Worm (Caenorhabditis elegans): ENCODE results near the gene osm-6.

osm-6 gene

ce11 chrV:11940329-11940728 is 13.1 kb upstream of the osm-6 start:
- no peak for TF ChIP-seq zag-1 (tag; optimal IDR thresholded peaks at IDR 0.05)
- no peak for TF ChIP-seq elt-3 (tag; optimal IDR thresholded peaks at IDR 0.05)
- no peak for TF ChIP-seq snpc-4 (tag; optimal IDR thresholded peaks at IDR 0.05)
- TF ChIP-seq ceh-82 (tag; optimal IDR thresholded peaks at IDR 0.05): no peak
- TF ChIP-seq tbx-2 (tag; optimal IDR thresholded peaks at IDR 0.05): no peak
- no peak for TF ChIP-seq pha-4 (tag; optimal IDR thresholded peaks at IDR 0.05)
- TF ChIP-seq nhr-25 (tag; optimal IDR thresholded peaks at IDR 0.05): no peak
- TF ChIP-seq nhr-23 (tag; optimal IDR thresholded peaks at IDR 0.05): no peak
- TF ChIP-seq mdl-1 (tag; optimal IDR thresholded peaks at IDR 0.05): no peak
- no peak for TF ChIP-seq hmg-11 (tag; optimal IDR thresholded peaks at IDR 0.05)
- no peak for TF ChIP-seq sea-2 (GFP tag; optimal IDR thresholded peaks at IDR 0.05)
- no peak for TF ChIP-seq nhr-67 (tag; optimal IDR thresholded peaks at IDR 0.05)
- TF ChIP-seq jun-1 (tag; optimal IDR thresholded peaks at IDR 0.05): no peak
- TF ChIP-seq nhr-11 (tag; optimal IDR thresholded peaks at IDR 0.05): no peak
- no peak for TF ChIP-seq eor-1 (tag; optimal IDR thresholded peaks at IDR 0.05)
- TF ChIP-seq nhr-12 (tag; optimal IDR thresholded peaks at IDR 0.05): no peak
- TF ChIP-seq fkh-2 (tag; optimal IDR thresholded peaks at IDR 0.05): no peak

ce11 chrV:11937710-11938109 is 10.5 kb upstream of the osm-6 start, which contains the start of gene gpla-1:
gpla-1 (minus strand) TSS chrV:11937810.
- no peak for TF ChIP-seq ama-1 (optimal IDR thresholded peaks at IDR 0.05)

DNA sequence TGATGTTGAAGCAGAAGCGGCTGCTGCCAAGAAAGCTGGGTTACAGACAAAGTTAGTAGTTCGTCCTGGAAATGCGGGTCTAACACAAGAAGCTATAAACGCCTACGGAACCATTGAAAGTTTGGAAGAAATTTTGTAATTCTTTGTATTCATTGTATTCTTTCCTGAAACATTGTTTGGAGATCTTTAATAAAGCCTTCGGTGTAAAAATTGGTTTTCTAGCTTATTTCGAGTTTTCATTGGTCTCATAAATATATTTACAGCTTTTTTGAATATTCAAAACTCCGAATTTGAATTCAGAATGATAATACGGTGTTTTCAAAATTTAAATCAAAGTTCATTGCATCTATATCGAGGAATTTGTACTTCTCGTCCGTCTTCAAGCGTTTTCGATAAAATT is 7.6 kb upstream of the osm-6 start, which contains the start of gene F58H1.8:
Gene F58H1.8, plus strand, starts transcription at position 301 of the 400 bp plus-strand sequence.
- TF ChIP-seq pha-4 (tag; optimal IDR thresholded peaks at IDR 0.05): no peak
- no peak for TF ChIP-seq jun-1 (tag; optimal IDR thresholded peaks at IDR 0.05)
- TF ChIP-seq hmg-11 (tag; optimal IDR thresholded peaks at IDR 0.05): no peak
- no peak for TF ChIP-seq skn-1 (tag; optimal IDR thresholded peaks at IDR 0.05)
- no peak for TF ChIP-seq elt-1 (tag; optimal IDR thresholded peaks at IDR 0.05)
- no peak for TF ChIP-seq zag-1 (tag; optimal IDR thresholded peaks at IDR 0.05)
- no peak for TF ChIP-seq nhr-43 (tag; optimal IDR thresholded peaks at IDR 0.05; ENCODE audit: poor library complexity, severe bottlenecking)
- no peak for TF ChIP-seq nhr-28 (tag; optimal IDR thresholded peaks at IDR 0.05)
- no peak for TF ChIP-seq ceh-9 (tag; optimal IDR thresholded peaks at IDR 0.05)
- TF ChIP-seq daf-12 (tag; optimal IDR thresholded peaks at IDR 0.05): no peak
- no peak for TF ChIP-seq nhr-76 (tag; optimal IDR thresholded peaks at IDR 0.05)
- TF ChIP-seq nhr-237 (tag; optimal IDR thresholded peaks at IDR 0.05): no peak
- TF ChIP-seq sea-2 (GFP tag; optimal IDR thresholded peaks at IDR 0.05): no peak
- no peak for TF ChIP-seq snpc-4 (tag; optimal IDR thresholded peaks at IDR 0.05)
- TF ChIP-seq ztf-4 (tag; optimal IDR thresholded peaks at IDR 0.05): no peak
- no peak for TF ChIP-seq elt-2 (tag; optimal IDR thresholded peaks at IDR 0.05)
- TF ChIP-seq fos-1 (tag; optimal IDR thresholded peaks at IDR 0.05): no peak
- TF ChIP-seq fkh-10 (GFP tag; optimal IDR thresholded peaks at IDR 0.05): no peak

- peak; percentile 55 for TF ChIP-seq lin-15B (tag; optimal IDR thresholded peaks at IDR 0.05)
- TF ChIP-seq nhr-12 (tag; optimal IDR thresholded peaks at IDR 0.05): no peak
- no peak for TF ChIP-seq unc-39 (tag; optimal IDR thresholded peaks at IDR 0.05)
- peak; percentile 57 for TF ChIP-seq nfya-1 (tag; optimal IDR thresholded peaks at IDR 0.05; ENCODE audit: insufficient read depth)
- no peak for TF ChIP-seq nhr-25 (tag; optimal IDR thresholded peaks at IDR 0.05)
- peak; percentile 71 for TF ChIP-seq pha-4 (tag; optimal IDR thresholded peaks at IDR 0.05)
- TF ChIP-seq hmg-11 (tag; optimal IDR thresholded peaks at IDR 0.05): peak; percentile 36
- no peak for TF ChIP-seq nhr-28 (tag; optimal IDR thresholded peaks at IDR 0.05)
- no peak for TF ChIP-seq ceh-28 (tag; optimal IDR thresholded peaks at IDR 0.05)
- TF ChIP-seq R02D3.7 (tag; optimal IDR thresholded peaks at IDR 0.05): no peak
- TF ChIP-seq sea-2 (GFP tag; optimal IDR thresholded peaks at IDR 0.05): no peak
- TF ChIP-seq elt-2 (tag; optimal IDR thresholded peaks at IDR 0.05): peak; percentile 21
- TF ChIP-seq elt-1 (tag; optimal IDR thresholded peaks at IDR 0.05): no peak
Measured at ce11 chrV:11933196-11934028, 6.2 kb upstream of the osm-6 start, which contains the start of the genes aman-2 and F58H1.3. aman-2 (minus strand) TSS chrV:11933246. F58H1.3 (plus strand) TSS chrV:11933978.
